Worm (Caenorhabditis elegans) whole organism, L2 larva: ENCODE data around the gene hgrs-1.

Source experiments
- crh-2 ChIP-seq: sonication (generic microtip); optimal IDR thresholded peaks from 2 replicates; lab custom pipeline; 2017; ENCODE audit warnings: missing biosample characterization, missing genetic modification characterization
- nhr-12 ChIP-seq: fragments of 150-350 bp; optimal IDR thresholded peaks from 2 replicates; lab custom pipeline; 2014; ENCODE audit warnings: missing biosample characterization, missing genetic modification characterization

DNA sequence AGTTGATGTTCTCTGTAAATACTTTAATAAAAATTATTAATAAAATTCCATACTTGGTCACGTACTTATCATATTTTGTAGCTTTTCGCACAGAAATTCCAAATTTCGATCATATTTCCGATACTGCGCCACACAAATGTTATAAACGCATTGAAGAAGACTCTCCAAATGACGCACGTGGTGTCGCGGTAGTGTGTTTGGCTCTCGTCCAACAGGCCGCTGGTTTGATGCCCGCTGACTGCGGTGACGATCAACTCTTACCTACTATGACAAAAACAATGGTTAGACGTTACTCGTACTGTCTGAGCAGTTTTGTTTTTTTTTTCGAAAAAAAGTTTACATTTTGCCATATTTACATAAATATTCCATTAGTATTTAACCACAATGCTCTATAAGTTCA, 47.0 kb upstream of the hgrs-1 start:
- TF ChIP-seq crh-2 (tag; lab: Kevin White, UChicago) (peak; percentile 58), nhr-12 (no peak)
